Fruit fly (Drosophila melanogaster) whole organism, embryonic: ENCODE measurements around the gene CycC.

Experiments
- Atf6 ChIP-seq: fragments of 200-800 bp; sonication (Bioruptor generic); IDR thresholded peaks from 2 replicates; pipeline ENCODE4 v1.3.6; 2022; ENCODE audit warnings: missing biosample characterization, missing genetic modification characterization
- CG11723 ChIP-seq: fragments of 200-800 bp; sonication (Bioruptor generic); optimal IDR thresholded peaks from 2 replicates; lab custom pipeline; 2017; ENCODE audit warnings: missing biosample characterization, mild to moderate bottlenecking, missing genetic modification characterization
- CG12659 ChIP-seq: fragments of 200-800 bp; sonication (Bioruptor generic); optimal IDR thresholded peaks from 3 replicates; lab custom pipeline; 2017; ENCODE audit warnings: mild to moderate bottlenecking, missing biosample characterization, missing genetic modification reagents, missing genetic modification characterization
- CG13624 ChIP-seq: fragments of 200-800 bp; sonication (Bioruptor generic); optimal IDR thresholded peaks from 2 replicates; lab custom pipeline; 2016; ENCODE audit warnings: missing biosample characterization, missing genetic modification characterization
- CG13775 ChIP-seq: fragments of 200-800 bp; sonication (Bioruptor generic); optimal IDR thresholded peaks from 3 replicates; lab custom pipeline; 2017; ENCODE audit warnings: missing biosample characterization, mild to moderate bottlenecking, missing genetic modification characterization
- CG14441 ChIP-seq: fragments of 200-800 bp; sonication (Bioruptor generic); IDR thresholded peaks from 2 replicates; pipeline ENCODE4 v1.3.6; 2022; ENCODE audit warnings: missing biosample characterization, missing genetic modification characterization
- CG18011 ChIP-seq: fragments of 200-800 bp; sonication (Bioruptor generic); optimal IDR thresholded peaks from 2 replicates; lab custom pipeline; 2017; ENCODE audit warnings: missing biosample characterization, missing genetic modification characterization, mild to moderate bottlenecking, moderate library complexity, missing genotype
- CG18599 ChIP-seq: fragments of 200-800 bp; sonication (Bioruptor generic); optimal IDR thresholded peaks from 3 replicates; lab custom pipeline; 2017; ENCODE audit warnings: missing biosample characterization, missing genetic modification characterization, mild to moderate bottlenecking, moderate library complexity, missing genetic modification reagents
- CG31365 ChIP-seq: fragments of 200-800 bp; sonication (Bioruptor generic); optimal IDR thresholded peaks from 2 replicates; lab custom pipeline; 2018; ENCODE audit warnings: missing biosample characterization, mild to moderate bottlenecking, missing genetic modification characterization
- CG3163 ChIP-seq: fragments of 200-800 bp; sonication (Bioruptor generic); optimal IDR thresholded peaks from 3 replicates; lab custom pipeline; 2016; ENCODE audit warnings: missing biosample characterization, missing genetic modification characterization
- CG42726 ChIP-seq: fragments of 200-800 bp; sonication (Bioruptor generic); IDR thresholded peaks from 2 replicates; pipeline ENCODE4 v1.3.6; 2022; ENCODE audit warnings: missing biosample characterization, missing genetic modification characterization; ENCODE audit not compliant: partially characterized antibody
- CG4730 ChIP-seq: fragments of 200-800 bp; sonication (Bioruptor generic); IDR thresholded peaks from 2 replicates; pipeline ENCODE4 v1.3.6; 2022; ENCODE audit warnings: missing biosample characterization, missing genetic modification characterization
- CG7987 ChIP-seq: fragments of 200-800 bp; sonication (Bioruptor generic); optimal IDR thresholded peaks from 2 replicates; lab custom pipeline; 2018; ENCODE audit warnings: missing biosample characterization, mild to moderate bottlenecking, missing genetic modification characterization, moderate library complexity
- CG8924 ChIP-seq: fragments of 200-800 bp; optimal IDR thresholded peaks from 3 replicates; lab custom pipeline; 2019; ENCODE audit warnings: missing biosample characterization, mild to moderate bottlenecking, missing genetic modification characterization, moderate library complexity
- Dp ChIP-seq: fragments of 200-800 bp; sonication (Bioruptor generic); optimal IDR thresholded peaks from 2 replicates; lab custom pipeline; 2018; ENCODE audit warnings: missing biosample characterization, mild to moderate bottlenecking, missing genetic modification characterization, moderate library complexity
- Ets65A ChIP-seq: fragments of 200-800 bp; sonication (Bioruptor generic); peaks from one replicate; lab custom pipeline; 2016; ENCODE audit warnings: missing biosample characterization, missing genetic modification characterization
- GATAe ChIP-seq: fragments of 200-800 bp; sonication (Bioruptor generic); conservative IDR thresholded peaks from 2 replicates; pipeline ENCODE4 v1.3.6; 2022; ENCODE audit warnings: missing biosample characterization, missing genetic modification characterization
- H2.0 ChIP-seq: fragments of 200-800 bp; sonication (Bioruptor generic); IDR thresholded peaks from 2 replicates; pipeline ENCODE4 v1.3.6; 2022; ENCODE audit warnings: missing biosample characterization, missing genetic modification characterization
- HLH3B ChIP-seq: fragments of 200-800 bp; sonication (Bioruptor generic); IDR thresholded peaks from 2 replicates; pipeline ENCODE4 v1.3.6; 2022; ENCODE audit warnings: missing biosample characterization, missing genetic modification characterization
- Hmr ChIP-seq: fragments of 200-800 bp; sonication (Bioruptor generic); optimal IDR thresholded peaks from 3 replicates; lab custom pipeline; 2017; ENCODE audit warnings: mild to moderate bottlenecking, missing biosample characterization, missing genetic modification reagents, missing genetic modification characterization
- Mad ChIP-seq: fragments of 200-800 bp; sonication (Bioruptor generic); optimal IDR thresholded peaks from 2 replicates; lab custom pipeline; 2016; ENCODE audit warnings: missing biosample characterization, missing genetic modification characterization
- Mes4 ChIP-seq: fragments of 200-800 bp; sonication (Bioruptor generic); optimal IDR thresholded peaks from 2 replicates; lab custom pipeline; 2016; ENCODE audit warnings: missing biosample characterization, missing genetic modification characterization
- NC2α ChIP-seq: fragments of 200-800 bp; sonication (Bioruptor generic); optimal IDR thresholded peaks from 2 replicates; lab custom pipeline; 2016; ENCODE audit warnings: missing biosample characterization, missing genetic modification characterization
- Ptx1 ChIP-seq: fragments of 200-800 bp; sonication (Bioruptor generic); IDR thresholded peaks from 2 replicates; pipeline ENCODE4 v1.3.6; 2022; ENCODE audit warnings: missing biosample characterization, missing genetic modification characterization
- Scr ChIP-seq: fragments of 200-800 bp; sonication (Bioruptor generic); IDR thresholded peaks from 2 replicates; pipeline ENCODE4 v1.3.6; 2022; ENCODE audit warnings: missing biosample characterization, missing genetic modification characterization; ENCODE audit not compliant: partially characterized antibody
- Xbp1 ChIP-seq: fragments of 200-800 bp; sonication (Bioruptor generic); optimal IDR thresholded peaks from 3 replicates; lab custom pipeline; 2016; ENCODE audit warnings: missing biosample characterization, mild to moderate bottlenecking, missing genetic modification characterization
- ab ChIP-seq: fragments of 200-800 bp; sonication (Bioruptor generic); optimal IDR thresholded peaks from 2 replicates; lab custom pipeline; 2016; ENCODE audit warnings: missing biosample characterization, missing genetic modification characterization
- caup ChIP-seq: fragments of 200-800 bp; sonication (Bioruptor generic); optimal IDR thresholded peaks from 3 replicates; lab custom pipeline; 2017; ENCODE audit warnings: missing biosample characterization, mild to moderate bottlenecking, missing genetic modification characterization, moderate library complexity; ENCODE audit not compliant: severe bottlenecking
- chn ChIP-seq: fragments of 200-800 bp; sonication (Bioruptor generic); optimal IDR thresholded peaks from 2 replicates; lab custom pipeline; 2016; ENCODE audit warnings: missing biosample characterization, missing genetic modification characterization
- corto ChIP-seq: fragments of 200-800 bp; sonication (Bioruptor generic); optimal IDR thresholded peaks from 2 replicates; lab custom pipeline; 2016; ENCODE audit warnings: missing biosample characterization, mild to moderate bottlenecking, missing genetic modification characterization, moderate library complexity
- dati ChIP-seq: fragments of 200-800 bp; sonication (Bioruptor generic); IDR thresholded peaks from 2 replicates; pipeline ENCODE4 v1.3.6; 2022; ENCODE audit warnings: missing biosample characterization, missing genetic modification characterization
- disco-r ChIP-seq: fragments of 200-800 bp; sonication (Bioruptor generic); optimal IDR thresholded peaks from 2 replicates; lab custom pipeline; 2016; ENCODE audit warnings: missing biosample characterization, missing genetic modification characterization
- exex ChIP-seq: fragments of 200-800 bp; sonication (Bioruptor generic); optimal IDR thresholded peaks from 4 replicates; lab custom pipeline; 2018; ENCODE audit warnings: missing biosample characterization, mild to moderate bottlenecking, missing genetic modification characterization, moderate library complexity
- fd96Cb ChIP-seq: fragments of 200-800 bp; sonication (Bioruptor generic); optimal IDR thresholded peaks from 2 replicates; lab custom pipeline; 2018; ENCODE audit warnings: missing biosample characterization, mild to moderate bottlenecking, missing genetic modification characterization, moderate library complexity
- grn ChIP-seq: fragments of 200-800 bp; sonication (Bioruptor generic); optimal IDR thresholded peaks from 3 replicates; lab custom pipeline; 2017; ENCODE audit warnings: missing biosample characterization, missing genetic modification characterization
- gt ChIP-seq: fragments of 200-800 bp; sonication (Bioruptor generic); IDR thresholded peaks from 2 replicates; pipeline ENCODE4 v1.3.6; 2022; ENCODE audit warnings: missing biosample characterization, missing genetic modification characterization
- hth ChIP-seq: fragments of >200 bp; optimal IDR thresholded peaks from 2 replicates; lab custom pipeline; 2017; ENCODE audit warnings: inconsistent platforms
- ind ChIP-seq: fragments of 200-800 bp; sonication (Bioruptor generic); optimal IDR thresholded peaks from 3 replicates; lab custom pipeline; 2016; ENCODE audit warnings: missing biosample characterization, missing genetic modification characterization
- luna ChIP-seq: fragments of 200-800 bp; sonication (Bioruptor generic); optimal IDR thresholded peaks from 2 replicates; lab custom pipeline; 2016; ENCODE audit warnings: missing biosample characterization, missing genetic modification characterization
- nerfin-1 ChIP-seq: fragments of 200-800 bp; sonication (Bioruptor generic); optimal IDR thresholded peaks from 3 replicates; lab custom pipeline; 2019; ENCODE audit warnings: missing biosample characterization, mild to moderate bottlenecking, missing genetic modification characterization, moderate library complexity
- phol ChIP-seq: fragments of 200-800 bp; sonication (Bioruptor generic); optimal IDR thresholded peaks from 3 replicates; lab custom pipeline; 2018; ENCODE audit warnings: missing biosample characterization, mild to moderate bottlenecking, missing genetic modification characterization, moderate library complexity
- psq ChIP-seq: fragments of 200-800 bp; sonication (Bioruptor generic); optimal IDR thresholded peaks from 2 replicates; lab custom pipeline; 2017; ENCODE audit warnings: missing biosample characterization, missing genetic modification characterization
- pum ChIP-seq: fragments of 200-800 bp; sonication (Bioruptor generic); optimal IDR thresholded peaks from 2 replicates; lab custom pipeline; 2016; ENCODE audit warnings: missing biosample characterization, missing genetic modification characterization
- sc ChIP-seq, 3 experiments: fragments of >200 bp in 2 of 3; fragments of 200-800 bp in 1 of 3; sonication (Bioruptor generic) in 1 of 3; optimal IDR thresholded peaks; 2 replicates in 2 of 3; 3 replicates in 1 of 3; lab custom pipeline; 2017; ENCODE audit warnings: mild to moderate bottlenecking in 1 of 3, missing biosample characterization in 1 of 3, missing genetic modification characterization in 1 of 3, missing genetic modification reagents in 1 of 3
- so ChIP-seq: fragments of 200-800 bp; sonication (Bioruptor generic); IDR thresholded peaks from 3 replicates; pipeline ENCODE4 v1.3.6; 2022; ENCODE audit warnings: missing biosample characterization, missing genetic modification characterization
- unpg ChIP-seq: fragments of 200-800 bp; sonication (Bioruptor generic); optimal IDR thresholded peaks from 3 replicates; lab custom pipeline; 2018; ENCODE audit warnings: missing biosample characterization, mild to moderate bottlenecking, missing genetic modification characterization, moderate library complexity
- vfl ChIP-seq: fragments of 200-800 bp; sonication (Bioruptor generic); optimal IDR thresholded peaks from 2 replicates; lab custom pipeline; 2016; ENCODE audit warnings: missing biosample characterization, missing genetic modification characterization
- yki ChIP-seq: fragments of >200 bp; optimal IDR thresholded peaks from 3 replicates; lab custom pipeline; 2018

CycC gene

dm6 chr3R:14893791-14894782 is 4.1 kb upstream of the CycC start, which contains the start of gene Dph2 (continued):
- no peak for TF ChIP-seq Hmr (GFP tag; lab: Kevin White, UChicago)
- TF ChIP-seq disco-r (GFP tag; lab: Kevin White, UChicago): no peak
- TF ChIP-seq CG13775 (GFP tag; lab: Kevin White, UChicago): peak; percentile 42
- TF ChIP-seq hth (lab: Kevin White, UChicago): no peak
- no peak for TF ChIP-seq CG18599
- TF ChIP-seq Mad (GFP tag; lab: Kevin White, UChicago): peak; percentile 21
- 0 out of 2 replicates have a peak, but pooled peaks have one; percentile 19 for TF ChIP-seq GATAe (GFP tag; lab: Robert Waterston, UW)
- TF ChIP-seq unpg (GFP tag; lab: Kevin White, UChicago): peak; percentile 82
- TF ChIP-seq phol (tag; lab: Kevin White, UChicago): peak; percentile 83
- peak; percentile 88 for TF ChIP-seq Ptx1 (GFP tag; lab: Robert Waterston, UW)
- TF ChIP-seq Xbp1: peak; percentile 69
- TF ChIP-seq dati (GFP tag; lab: Robert Waterston, UW): no peak
- no peak for TF ChIP-seq ab (GFP tag; lab: Kevin White, UChicago)
- no peak for TF ChIP-seq CG31365
- peak; percentile 57 for TF ChIP-seq nerfin-1
- TF ChIP-seq exex (tag; lab: Kevin White, UChicago): peak; percentile 18
- TF ChIP-seq HLH3B (GFP tag; lab: Robert Waterston, UW): peak; percentile 86
- peak; percentile 52 for TF ChIP-seq ind (GFP tag; lab: Kevin White, UChicago)
- peak; percentile 91 for TF ChIP-seq CG8924
- peak; percentile 71 for TF ChIP-seq fd96Cb
- peak; percentile 32 for TF ChIP-seq caup (GFP tag; lab: Kevin White, UChicago)
- peak; percentile 91 for TF ChIP-seq CG7987 (GFP tag; lab: Kevin White, UChicago)
- no peak for TF ChIP-seq yki (lab: Kevin White, UChicago)
- TF ChIP-seq Atf6 (GFP tag; lab: Robert Waterston, UW): peak; percentile 66; the same call in 1 of the 2 replicates
- no peak for TF ChIP-seq so (GFP tag; lab: Robert Waterston, UW)
- TF ChIP-seq Mes4: no peak
- no peak for TF ChIP-seq gt (GFP tag; lab: Robert Waterston, UW)
- peak; percentile 11 for TF ChIP-seq CG11723
- TF ChIP-seq Dp: peak; percentile 76
- TF ChIP-seq H2.0 (GFP tag; lab: Robert Waterston, UW): peak; percentile 80
- peak; percentile 60 for TF ChIP-seq CG13624 (GFP tag; lab: Kevin White, UChicago)
- peak; percentile 77 for TF ChIP-seq CG14441 (GFP tag; lab: Robert Waterston, UW)
- TF ChIP-seq corto: no peak
- TF ChIP-seq sc (optimal IDR thresholded peaks at IDR 0.05; lab: Kevin White, UChicago): no peak
- no peak for TF ChIP-seq sc (GFP tag; optimal IDR thresholded peaks at IDR 0.05; lab: Kevin White, UChicago)
- no peak for TF ChIP-seq psq (GFP tag; lab: Kevin White, UChicago)
- no peak for TF ChIP-seq NC2α (GFP tag; lab: Kevin White, UChicago)
- TF ChIP-seq grn (GFP tag; lab: Kevin White, UChicago): no peak
- TF ChIP-seq chn (GFP tag; lab: Kevin White, UChicago): peak; percentile 9
- peak; percentile 81 for TF ChIP-seq CG4730 (GFP tag; lab: Robert Waterston, UW)
- TF ChIP-seq vfl (GFP tag; lab: Kevin White, UChicago): peak; percentile 34
- 0 out of 2 replicates have a peak, but pooled peaks have one; percentile 57 for TF ChIP-seq CG42726
- TF ChIP-seq pum: peak; percentile 30
- TF ChIP-seq CG12659 (GFP tag; lab: Kevin White, UChicago): peak; percentile 79
- peak; percentile 35 for TF ChIP-seq Scr (GFP tag; lab: Robert Waterston, UW)
- no peak for TF ChIP-seq CG18011 (GFP tag; lab: Kevin White, UChicago)
- no peak for TF ChIP-seq luna
- peak; percentile 91 for TF ChIP-seq Ets65A (GFP tag; lab: Kevin White, UChicago)
- no peak for TF ChIP-seq CG3163 (GFP tag; lab: Kevin White, UChicago)
